Worm (Caenorhabditis elegans) whole organism, late embryonic: Measurements from ENCODE around the gene Y47D7A.9.

Source experiments
- C38D4.7 ChIP-seq: fragments of 200-800 bp; sonication (Bioruptor generic); optimal IDR thresholded peaks from 2 replicates; lab custom pipeline; 2018; ENCODE audit warnings: mild to moderate bottlenecking, missing genetic modification characterization, moderate library complexity, missing compliant biosample characterization
- K09A11.1 ChIP-seq: sonication (generic microtip); optimal IDR thresholded peaks from 2 replicates; lab custom pipeline; 2017; ENCODE audit warnings: antibody characterized with exemption, mild to moderate bottlenecking, missing genetic modification characterization, missing compliant biosample characterization; ENCODE audit not compliant: insufficient read depth
- ceh-14 ChIP-seq: sonication (generic microtip); optimal IDR thresholded peaks from 2 replicates; lab custom pipeline; 2016; ENCODE audit warnings: missing genotype, missing genetic modification characterization, missing compliant biosample characterization
- ceh-18 ChIP-seq: sonication (generic microtip); optimal IDR thresholded peaks from 2 replicates; lab custom pipeline; 2016; ENCODE audit warnings: missing genetic modification characterization, missing compliant biosample characterization
- dmd-4 ChIP-seq: sonication (generic microtip); optimal IDR thresholded peaks from 2 replicates; lab custom pipeline; 2016; ENCODE audit warnings: borderline replicate concordance, missing genetic modification characterization, missing compliant biosample characterization
- lin-11 ChIP-seq: fragments of 200-800 bp; sonication (Bioruptor generic); optimal IDR thresholded peaks from 2 replicates; lab custom pipeline; 2018; ENCODE audit warnings: mild to moderate bottlenecking, missing genetic modification characterization, missing compliant biosample characterization
- pha-2 ChIP-seq: sonication (generic microtip); optimal IDR thresholded peaks from 2 replicates; lab custom pipeline; 2017; ENCODE audit warnings: mild to moderate bottlenecking, missing genetic modification characterization, missing compliant biosample characterization
- rnt-1 ChIP-seq: sonication (generic microtip); optimal IDR thresholded peaks from 2 replicates; lab custom pipeline; 2016; ENCODE audit warnings: missing genetic modification characterization, missing compliant biosample characterization

ce11 chrV:4377622-4378021, 46.1 kb downstream of the Y47D7A.9 start, which contains the start of gene F32D1.8:
- TF ChIP-seq ceh-18 = no peak
- no peak for TF ChIP-seq ceh-14 (tag; lab: Kevin White, UChicago)
- no peak for TF ChIP-seq C38D4.7
- TF ChIP-seq dmd-4 (tag; lab: Kevin White, UChicago) = no peak
- no peak for TF ChIP-seq lin-11
- TF ChIP-seq rnt-1 = no peak
- TF ChIP-seq K09A11.1 (tag; lab: Kevin White, UChicago) = no peak
- no peak for TF ChIP-seq pha-2 (tag; lab: Kevin White, UChicago)
